Fruit fly (Drosophila melanogaster) whole organism, wandering third instar larva: ENCODE data around the gene CG9951.

Source experiments
- CG32264 ChIP-seq: fragments of 200-800 bp; sonication (Bioruptor generic); optimal IDR thresholded peaks from 2 replicates; lab custom pipeline; 2016; ENCODE audit warnings: missing biosample characterization, missing genetic modification characterization
- CG9705 ChIP-seq: fragments of 200-800 bp; sonication (Bioruptor generic); optimal IDR thresholded peaks from 2 replicates; lab custom pipeline; 2018; ENCODE audit warnings: missing biosample characterization, mild to moderate bottlenecking, missing genetic modification characterization
- CrebA ChIP-seq: fragments of 200-800 bp; sonication (Bioruptor generic); optimal IDR thresholded peaks from 2 replicates; lab custom pipeline; 2016; ENCODE audit warnings: missing biosample characterization, mild to moderate bottlenecking, missing genetic modification characterization, borderline replicate concordance
- Dif ChIP-seq: fragments of 200-275, 200-300 bp; sonication (Bioruptor generic); optimal IDR thresholded peaks from 2 replicates; lab custom pipeline; 2018; ENCODE audit warnings: missing biosample characterization, missing genetic modification characterization; ENCODE audit not compliant: partially characterized antibody
- GATAd ChIP-seq: sonication (Bioruptor generic); optimal IDR thresholded peaks from 2 replicates; lab custom pipeline; 2016; ENCODE audit warnings: missing biosample characterization, missing genetic modification characterization
- HLH106 ChIP-seq: fragments of 200-800 bp; optimal IDR thresholded peaks from 3 replicates; lab custom pipeline; 2019; ENCODE audit warnings: missing biosample characterization, mild to moderate bottlenecking, missing genetic modification characterization, moderate library complexity
- Hnf4 ChIP-seq: fragments of 200-800 bp; sonication (Bioruptor generic); optimal IDR thresholded peaks from 2 replicates; lab custom pipeline; 2016; ENCODE audit warnings: missing biosample characterization, mild to moderate bottlenecking, missing genetic modification characterization
- Hr83 ChIP-seq: fragments of 200-300 bp; sonication (Bioruptor generic); optimal IDR thresholded peaks from 2 replicates; lab custom pipeline; 2016; ENCODE audit warnings: missing biosample characterization, mild to moderate bottlenecking, missing genetic modification characterization, moderate library complexity; ENCODE audit not compliant: poor library complexity, severe bottlenecking
- Jra ChIP-seq: sonication (Bioruptor generic); optimal IDR thresholded peaks from 2 replicates; lab custom pipeline; 2016; ENCODE audit warnings: missing biosample characterization, missing genetic modification characterization
- Mio ChIP-seq: sonication (Bioruptor generic); optimal IDR thresholded peaks from 2 replicates; lab custom pipeline; 2016; ENCODE audit warnings: missing biosample characterization, missing genetic modification characterization
- Myc ChIP-seq: fragments of >200 bp; optimal IDR thresholded peaks from 2 replicates; lab custom pipeline; 2017
- N ChIP-seq: fragments of >200 bp; optimal IDR thresholded peaks from 2 replicates; lab custom pipeline; 2018; ENCODE audit warnings: missing biosample characterization, missing external identifiers, missing genetic modification characterization
- Rel ChIP-seq, 2 experiments: fragments of 200-800 bp; sonication (Bioruptor generic) in 1 of 2; optimal IDR thresholded peaks; 2 replicates in 1 of 2; 3 replicates in 1 of 2; lab custom pipeline; 2016 to 2019; ENCODE audit warnings: mild to moderate bottlenecking in 2 of 2, missing biosample characterization in 2 of 2, missing genetic modification characterization in 2 of 2, moderate library complexity in 1 of 2
- Sp1 ChIP-seq: fragments of 200-800 bp; sonication (Bioruptor generic); optimal IDR thresholded peaks from 3 replicates; lab custom pipeline; 2019; ENCODE audit warnings: missing biosample characterization, mild to moderate bottlenecking, missing genetic modification characterization, moderate library complexity
- Vsx2 ChIP-seq: fragments of 200-300, 225-300 bp; sonication (Bioruptor generic); optimal IDR thresholded peaks from 2 replicates; lab custom pipeline; 2018; ENCODE audit warnings: missing biosample characterization, missing genetic modification characterization; ENCODE audit not compliant: partially characterized antibody
- br ChIP-seq: fragments of 200-800 bp; sonication (Bioruptor generic); optimal IDR thresholded peaks from 2 replicates; lab custom pipeline; 2016; ENCODE audit warnings: missing biosample characterization, missing genetic modification characterization
- brk ChIP-seq: fragments of 200-800 bp; sonication (Bioruptor generic); optimal IDR thresholded peaks from 2 replicates; lab custom pipeline; 2016; ENCODE audit warnings: missing biosample characterization, mild to moderate bottlenecking, missing genetic modification characterization
- dl ChIP-seq, 2 experiments: fragments of 175-275, 200-275 bp in 1 of 2; fragments of 200-275 bp in 1 of 2; sonication (Bioruptor generic); optimal IDR thresholded peaks; lab custom pipeline; 2018; ENCODE audit warnings: mild to moderate bottlenecking in 2 of 2, missing biosample characterization in 2 of 2, missing genetic modification characterization in 2 of 2, moderate library complexity in 2 of 2; ENCODE audit not compliant: partially characterized antibody in 2 of 2, insufficient read depth in 1 of 2
- dmrt93B ChIP-seq: fragments of 200-800 bp; sonication (Bioruptor generic); optimal IDR thresholded peaks from 2 replicates; lab custom pipeline; 2018; ENCODE audit warnings: missing biosample characterization, mild to moderate bottlenecking, missing genetic modification characterization
- dsf ChIP-seq: sonication (Bioruptor generic); optimal IDR thresholded peaks from 2 replicates; lab custom pipeline; 2016; ENCODE audit warnings: missing biosample characterization, missing genetic modification characterization, borderline replicate concordance
- foxo ChIP-seq, 2 experiments: fragments of 200-800 bp; sonication (Bioruptor generic); optimal IDR thresholded peaks; 2 replicates in 1 of 2; 3 replicates in 1 of 2; lab custom pipeline; 2016 to 2017; ENCODE audit warnings: missing biosample characterization in 2 of 2, missing genetic modification characterization in 2 of 2
- fru ChIP-seq: fragments of 200-800 bp; sonication (Bioruptor generic); optimal IDR thresholded peaks from 3 replicates; lab custom pipeline; 2016; ENCODE audit warnings: missing biosample characterization, mild to moderate bottlenecking, missing genetic modification characterization
- h ChIP-seq: fragments of 200-800 bp; sonication (Bioruptor generic); optimal IDR thresholded peaks from 3 replicates; lab custom pipeline; 2016; ENCODE audit warnings: missing biosample characterization, mild to moderate bottlenecking, missing genetic modification characterization
- jim ChIP-seq: fragments of 175-275, 200-325 bp; sonication (Bioruptor generic); optimal IDR thresholded peaks from 2 replicates; lab custom pipeline; 2016; ENCODE audit warnings: missing biosample characterization, mild to moderate bottlenecking, missing genetic modification characterization
- lola ChIP-seq: fragments of >200 bp; optimal IDR thresholded peaks from 2 replicates; lab custom pipeline; 2017; ENCODE audit warnings: missing biosample characterization, missing genetic modification characterization
- pan ChIP-seq: fragments of >200 bp; optimal IDR thresholded peaks from 2 replicates; lab custom pipeline; 2017
- psq ChIP-seq: fragments of 200-800 bp; sonication (Bioruptor generic); optimal IDR thresholded peaks from 3 replicates; lab custom pipeline; 2017; ENCODE audit warnings: missing biosample characterization, mild to moderate bottlenecking, missing genetic modification characterization, moderate library complexity
- rgr ChIP-seq: fragments of 200-800 bp; sonication (Bioruptor generic); optimal IDR thresholded peaks from 3 replicates; lab custom pipeline; 2016; ENCODE audit warnings: missing biosample characterization, mild to moderate bottlenecking, missing genetic modification characterization
- tai ChIP-seq: sonication (Bioruptor generic); optimal IDR thresholded peaks from 2 replicates; lab custom pipeline; 2016; ENCODE audit warnings: missing biosample characterization, missing genetic modification characterization
- usp ChIP-seq: fragments of >200 bp; optimal IDR thresholded peaks from 2 replicates; lab custom pipeline; 2017; ENCODE audit warnings: missing biosample characterization, missing genetic modification characterization

CG9951 gene

DNA sequence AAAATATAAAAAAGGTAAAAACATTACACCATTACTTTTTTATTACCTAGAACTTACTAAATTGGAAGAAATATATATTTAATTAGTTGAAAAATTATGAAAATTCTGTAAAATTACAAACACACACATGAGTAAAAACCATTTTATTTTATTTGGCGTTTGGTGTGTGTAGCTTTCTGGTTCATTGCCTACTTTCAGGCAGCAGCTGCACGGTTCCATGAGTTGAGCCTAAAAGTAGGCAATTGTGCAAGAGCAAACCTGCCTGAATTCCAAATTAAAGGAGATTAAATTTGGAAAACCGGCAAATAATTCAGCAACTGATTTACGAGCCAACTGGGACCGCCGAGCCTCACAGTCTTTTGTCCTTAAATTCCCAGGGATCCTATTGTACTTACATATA, 12.5 kb downstream of the CG9951 start:
- TF ChIP-seq N (GFP tag; lab: Kevin White, UChicago) (peak; percentile 81), foxo (GFP tag; optimal IDR thresholded peaks at IDR 0.05; lab: Kevin White, UChicago) (no peak), Myc (peak; percentile 81), dsf (GFP tag; lab: Kevin White, UChicago) (no peak), lola (GFP tag; lab: Kevin White, UChicago) (peak; percentile 90), CG32264 (GFP tag; lab: Kevin White, UChicago) (no peak), CG9705 (no peak), Dif (GFP tag; lab: Kevin White, UChicago) (peak; percentile 22), Hr83 (GFP tag; lab: Kevin White, UChicago) (no peak), Hnf4 (GFP tag; lab: Kevin White, UChicago) (no peak), Vsx2 (peak; percentile 60)

DNA sequence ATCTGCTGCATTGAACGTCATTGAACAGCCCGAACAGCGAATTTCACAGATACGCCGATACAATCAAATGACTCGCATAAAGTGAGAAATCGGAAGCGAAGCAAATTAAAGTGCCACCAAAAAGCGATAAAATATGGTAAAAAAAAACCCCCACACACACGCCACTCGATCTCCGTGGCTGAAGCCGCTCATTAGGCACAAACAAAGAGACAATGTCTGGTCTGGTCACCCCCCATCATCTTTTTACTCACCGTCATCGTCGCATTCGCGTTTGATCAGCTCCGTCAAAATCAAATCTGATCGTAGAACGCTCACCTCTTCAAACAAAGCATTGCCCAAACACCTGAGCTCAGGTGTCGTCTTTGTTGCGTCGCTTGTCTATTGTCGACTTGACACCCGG, 13.0 kb downstream of the CG9951 start:
- TF ChIP-seq dsf (GFP tag; lab: Kevin White, UChicago) (no peak), tai (GFP tag; lab: Kevin White, UChicago) (no peak), Hr83 (GFP tag; lab: Kevin White, UChicago) (no peak), rgr (GFP tag; lab: Kevin White, UChicago) (no peak), jim (no peak), pan (lab: Kevin White, UChicago) (no peak), brk (GFP tag; lab: Kevin White, UChicago) (no peak), CrebA (GFP tag; lab: Kevin White, UChicago) (no peak), CG32264 (GFP tag; lab: Kevin White, UChicago) (no peak), Mio (GFP tag; lab: Kevin White, UChicago) (no peak), foxo (GFP tag; optimal IDR thresholded peaks at IDR 0.05; lab: Kevin White, UChicago) (no peak), br (GFP tag; lab: Kevin White, UChicago) (no peak), psq (GFP tag; lab: Kevin White, UChicago) (no peak), usp (no peak), h (GFP tag; lab: Kevin White, UChicago) (no peak), Jra (no peak), Hnf4 (GFP tag; lab: Kevin White, UChicago) (no peak), dl (GFP tag; optimal IDR thresholded peaks at IDR 0.05; lab: Kevin White, UChicago; ENCODE audit: insufficient read depth in 1 of 2, partially characterized antibody in 2 of 2) (no peak), Vsx2 (no peak)
- TF ChIP-seq, all 38 proteins: peak for 0

DNA sequence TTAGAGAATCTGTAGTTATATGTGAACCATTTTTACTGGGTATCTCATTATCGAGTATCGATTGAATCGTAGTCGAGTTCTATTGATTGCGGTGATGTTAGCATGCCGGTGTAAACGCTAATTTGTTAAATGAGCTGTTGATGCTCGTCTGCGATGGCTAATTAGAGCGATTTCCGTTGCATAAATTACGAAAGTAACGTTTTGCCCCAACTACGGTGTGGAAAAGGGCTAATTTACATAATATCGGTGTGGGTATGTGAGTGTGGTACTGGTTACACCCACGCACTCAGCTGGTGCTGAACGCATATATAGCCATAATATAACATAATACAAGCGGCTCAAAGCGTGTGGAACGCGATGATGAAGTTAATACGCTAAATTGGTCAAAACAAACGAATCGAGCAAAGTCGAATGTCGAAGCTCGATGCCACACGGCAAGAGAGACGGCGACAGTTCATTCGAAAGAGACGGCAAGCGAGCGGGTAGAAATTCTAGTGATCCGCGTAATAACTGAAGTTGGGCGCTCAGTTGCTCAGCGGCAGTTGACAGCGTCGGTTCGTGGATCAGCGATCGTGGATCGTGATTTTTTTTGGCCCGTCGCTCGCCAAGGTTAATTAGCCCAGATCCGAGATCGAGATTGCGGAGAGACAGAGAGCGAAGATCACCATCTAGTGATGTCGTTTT, 14.0 kb downstream of the CG9951 start, which contains the start of gene CG32170:
TSS of gene CG32170 (plus strand) at position 525 of the 684 bp plus-strand sequence.
- TF ChIP-seq Hnf4 (GFP tag; lab: Kevin White, UChicago) (no peak), Sp1 (GFP tag; lab: Kevin White, UChicago) (no peak), CrebA (GFP tag; lab: Kevin White, UChicago) (no peak), foxo (GFP tag; optimal IDR thresholded peaks at IDR 0.05; lab: Kevin White, UChicago) (no peak), Vsx2 (peak; percentile 42), HLH106 (tag; lab: Kevin White, UChicago) (no peak), GATAd (no peak)
- TF ChIP-seq, all 38 proteins: peak for 1

DNA sequence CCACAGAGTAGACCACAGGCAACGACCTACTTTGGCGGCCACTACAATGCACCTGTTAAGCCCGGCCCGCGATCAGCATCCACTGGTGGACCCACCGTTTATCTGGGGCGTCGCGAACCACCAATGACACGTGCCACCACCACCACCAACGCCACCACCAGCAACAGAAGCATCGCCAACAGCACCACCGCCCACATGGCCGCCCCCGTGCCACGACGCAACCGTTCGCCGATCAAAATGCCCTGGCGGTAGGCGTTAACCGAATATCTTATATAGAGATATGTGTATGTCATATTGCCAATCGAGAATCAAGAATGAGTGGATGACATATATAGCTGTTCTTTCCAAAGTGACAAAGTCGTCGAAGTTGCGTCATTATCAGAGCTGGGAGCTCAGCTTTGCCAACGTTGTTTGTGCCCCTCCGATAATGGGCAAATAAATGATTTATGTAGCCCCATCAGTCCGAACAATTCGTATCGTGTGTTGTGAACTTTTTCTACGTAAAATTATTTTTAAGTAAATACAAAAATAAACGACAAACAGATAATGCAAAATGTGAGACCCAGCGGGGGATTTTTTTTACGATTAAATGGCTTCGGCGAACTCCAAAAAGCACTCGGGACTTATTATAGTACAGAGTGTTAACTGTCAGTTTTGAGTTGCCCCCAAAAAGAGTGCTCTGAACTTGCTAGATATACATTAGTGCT, 16.0 kb downstream of the CG9951 start:
- TF ChIP-seq fru (GFP tag; lab: Kevin White, UChicago) (no peak), dmrt93B (GFP tag; lab: Kevin White, UChicago) (no peak), Rel (GFP tag; optimal IDR thresholded peaks at IDR 0.05; lab: Kevin White, UChicago) (no peak), Rel (tag; optimal IDR thresholded peaks at IDR 0.05; lab: Kevin White, UChicago) (peak; percentile 93)
